Worm (Caenorhabditis elegans) whole organism, early embryonic: ENCODE measurements around the gene mars-1.

Experiments used
- ets-7 ChIP-seq: sonication (generic microtip); optimal IDR thresholded peaks from 2 replicates; lab custom pipeline; 2016; ENCODE audit warnings: missing genotype, missing genetic modification characterization, missing compliant biosample characterization
- scrt-1 ChIP-seq: fragments of 200-800 bp; sonication (Bioruptor generic); IDR thresholded peaks from 2 replicates; pipeline ENCODE4 v1.3.6; 2022; ENCODE audit warnings: missing genetic modification characterization, missing compliant biosample characterization
- tra-4 ChIP-seq: sonication (generic microtip); optimal IDR thresholded peaks from 2 replicates; lab custom pipeline; 2017; ENCODE audit warnings: missing genetic modification characterization, missing compliant biosample characterization

ce11 chrIV:11668001-11668400 lies 32.7 kb upstream of the mars-1 start, which contains the start of gene atg-4.2:
- TF ChIP-seq tra-4, result no peak
- TF ChIP-seq scrt-1 (GFP tag; lab: Robert Waterston, UW), result no peak
- TF ChIP-seq ets-7 (tag; lab: Kevin White, UChicago), result no peak
